Worm (Caenorhabditis elegans) whole organism, L1 larva: ENCODE measurements around the gene C02G6.3.

ENCODE experiments used
- C16A3.4 ChIP-seq: fragments of 150-350 bp; optimal IDR thresholded peaks from 2 replicates; lab custom pipeline; 2014; ENCODE audit warnings: missing biosample characterization, missing genetic modification characterization
- Y116A8C.19 ChIP-seq: sonication (generic microtip); optimal IDR thresholded peaks from 2 replicates; lab custom pipeline; 2016; ENCODE audit warnings: missing compliant biosample characterization, missing genetic modification characterization, borderline replicate concordance
- aha-1 ChIP-seq: fragments of 150-350 bp; optimal IDR thresholded peaks from 2 replicates; lab custom pipeline; 2014; ENCODE audit warnings: missing biosample characterization, missing genetic modification characterization
- blmp-1 ChIP-seq: fragments of 150-350 bp; optimal IDR thresholded peaks from 2 replicates; lab custom pipeline; 2014; ENCODE audit warnings: missing biosample characterization, missing genetic modification characterization
- ceh-88 ChIP-seq: fragments of 200-800 bp; sonication (Bioruptor generic); IDR thresholded peaks from 2 replicates; pipeline ENCODE4 v1.3.6; 2022; ENCODE audit warnings: missing genetic modification characterization, missing compliant biosample characterization
- elt-2 ChIP-seq: sonication (generic microtip); optimal IDR thresholded peaks from 2 replicates; lab custom pipeline; 2016; ENCODE audit warnings: missing genetic modification characterization, mild to moderate bottlenecking, inconsistent platforms, missing compliant biosample characterization, missing genetic modification reagents
- fkh-10 ChIP-seq: sonication (generic microtip); optimal IDR thresholded peaks from 2 replicates; lab custom pipeline; 2017; ENCODE audit warnings: missing biosample characterization, missing genetic modification reagents, missing genetic modification characterization
- fkh-4 ChIP-seq: sonication (generic microtip); optimal IDR thresholded peaks from 2 replicates; lab custom pipeline; 2016; ENCODE audit warnings: missing compliant biosample characterization, missing genetic modification characterization, borderline replicate concordance
- hlh-4 ChIP-seq: sonication (generic microtip); optimal IDR thresholded peaks from 2 replicates; lab custom pipeline; 2016; ENCODE audit warnings: mild to moderate bottlenecking, missing genetic modification characterization, missing compliant biosample characterization
- hpl-2 ChIP-seq: fragments of 150-350 bp; optimal IDR thresholded peaks from 2 replicates; lab custom pipeline; 2014; ENCODE audit warnings: missing biosample characterization, missing genetic modification reagents, missing genetic modification characterization
- lin-14 ChIP-seq: fragments of 200-800 bp; sonication (Bioruptor generic); optimal IDR thresholded peaks from 2 replicates; lab custom pipeline; 2018; ENCODE audit warnings: mild to moderate bottlenecking, missing genetic modification characterization, moderate library complexity, missing compliant biosample characterization
- lin-35 ChIP-seq, 2 experiments: fragments of 150-350 bp; optimal IDR thresholded peaks; 2 replicates each; lab custom pipeline; 2014; ENCODE audit warnings: missing biosample characterization in 2 of 2, missing genetic modification characterization in 2 of 2, missing genetic modification reagents in 2 of 2
- lin-39 ChIP-seq: fragments of 150-350 bp; optimal IDR thresholded peaks from 2 replicates; lab custom pipeline; 2014; ENCODE audit warnings: missing biosample characterization, missing genetic modification reagents, missing genetic modification characterization
- mdl-1 ChIP-seq, 2 experiments: fragments of 150-350 bp; optimal IDR thresholded peaks; 2 replicates each; lab custom pipeline; 2014 to 2017; ENCODE audit warnings: missing biosample characterization in 2 of 2, missing genetic modification characterization in 2 of 2, inconsistent platforms in 1 of 2
- mep-1 ChIP-seq: fragments of 150-350 bp; optimal IDR thresholded peaks from 2 replicates; lab custom pipeline; 2014; ENCODE audit warnings: missing biosample characterization, missing genetic modification characterization
- nhr-71 ChIP-seq: sonication (generic microtip); optimal IDR thresholded peaks from 2 replicates; lab custom pipeline; 2016; ENCODE audit warnings: mild to moderate bottlenecking, missing genetic modification characterization, moderate library complexity, missing compliant biosample characterization
- nhr-76 ChIP-seq: sonication (generic microtip); optimal IDR thresholded peaks from 2 replicates; lab custom pipeline; 2017; ENCODE audit warnings: missing biosample characterization, missing genetic modification characterization
- nhr-84 ChIP-seq: sonication (generic microtip); optimal IDR thresholded peaks from 2 replicates; lab custom pipeline; 2017; ENCODE audit warnings: missing biosample characterization, missing genetic modification characterization
- nhr-85 ChIP-seq: sonication (generic microtip); peaks from one replicate; lab custom pipeline; 2016; ENCODE audit warnings: missing genetic modification characterization, inconsistent platforms, missing compliant biosample characterization
- nhr-90 ChIP-seq: sonication (generic microtip); optimal IDR thresholded peaks from 2 replicates; lab custom pipeline; 2016; ENCODE audit warnings: mild to moderate bottlenecking, missing genetic modification characterization, missing compliant biosample characterization; ENCODE audit not compliant: poor library complexity
- pax-3 ChIP-seq: fragments of 200-800 bp; sonication (Bioruptor generic); optimal IDR thresholded peaks from 2 replicates; lab custom pipeline; 2018; ENCODE audit warnings: mild to moderate bottlenecking, missing genetic modification characterization, moderate library complexity, missing compliant biosample characterization
- pqm-1 ChIP-seq: sonication (generic microtip); optimal IDR thresholded peaks from 3 replicates; lab custom pipeline; 2017; ENCODE audit warnings: missing biosample characterization, missing genetic modification characterization
- rnt-1 ChIP-seq: sonication (generic microtip); optimal IDR thresholded peaks from 2 replicates; lab custom pipeline; 2016; ENCODE audit warnings: mild to moderate bottlenecking, missing genetic modification characterization, moderate library complexity, missing compliant biosample characterization
- skn-1 ChIP-seq: fragments of 150-350 bp; optimal IDR thresholded peaks from 2 replicates; lab custom pipeline; 2014; ENCODE audit warnings: missing biosample characterization, missing genetic modification characterization
- snu-23 ChIP-seq: sonication (generic microtip); optimal IDR thresholded peaks from 2 replicates; lab custom pipeline; 2016; ENCODE audit warnings: missing genetic modification characterization, missing compliant biosample characterization
- tlp-1 ChIP-seq: fragments of 150-350 bp; optimal IDR thresholded peaks from 2 replicates; lab custom pipeline; 2014; ENCODE audit warnings: missing biosample characterization, missing genetic modification characterization
- unc-86 ChIP-seq: sonication (generic microtip); optimal IDR thresholded peaks from 2 replicates; lab custom pipeline; 2016; ENCODE audit warnings: missing genetic modification characterization, missing compliant biosample characterization
- unc-98 ChIP-seq: fragments of 200-800 bp; sonication (Bioruptor generic); IDR thresholded peaks from 2 replicates; pipeline ENCODE4 v1.3.6; 2022; ENCODE audit warnings: missing genetic modification characterization, missing compliant biosample characterization
- zip-4 ChIP-seq: fragments of 200-800 bp; sonication (Bioruptor generic); optimal IDR thresholded peaks from 2 replicates; lab custom pipeline; 2018; ENCODE audit warnings: mild to moderate bottlenecking, missing genetic modification characterization, moderate library complexity, missing compliant biosample characterization
- ztf-11 ChIP-seq, 2 experiments: sonication (generic microtip); optimal IDR thresholded peaks; 2 replicates each; lab custom pipeline; 2016 to 2017; ENCODE audit warnings: missing genetic modification characterization in 2 of 2, missing biosample characterization in 1 of 2, missing compliant biosample characterization in 1 of 2
- ztf-4 ChIP-seq: fragments of 150-350 bp; optimal IDR thresholded peaks from 2 replicates; lab custom pipeline; 2014; ENCODE audit warnings: missing biosample characterization, missing genetic modification characterization

Gene C02G6.3

DNA sequence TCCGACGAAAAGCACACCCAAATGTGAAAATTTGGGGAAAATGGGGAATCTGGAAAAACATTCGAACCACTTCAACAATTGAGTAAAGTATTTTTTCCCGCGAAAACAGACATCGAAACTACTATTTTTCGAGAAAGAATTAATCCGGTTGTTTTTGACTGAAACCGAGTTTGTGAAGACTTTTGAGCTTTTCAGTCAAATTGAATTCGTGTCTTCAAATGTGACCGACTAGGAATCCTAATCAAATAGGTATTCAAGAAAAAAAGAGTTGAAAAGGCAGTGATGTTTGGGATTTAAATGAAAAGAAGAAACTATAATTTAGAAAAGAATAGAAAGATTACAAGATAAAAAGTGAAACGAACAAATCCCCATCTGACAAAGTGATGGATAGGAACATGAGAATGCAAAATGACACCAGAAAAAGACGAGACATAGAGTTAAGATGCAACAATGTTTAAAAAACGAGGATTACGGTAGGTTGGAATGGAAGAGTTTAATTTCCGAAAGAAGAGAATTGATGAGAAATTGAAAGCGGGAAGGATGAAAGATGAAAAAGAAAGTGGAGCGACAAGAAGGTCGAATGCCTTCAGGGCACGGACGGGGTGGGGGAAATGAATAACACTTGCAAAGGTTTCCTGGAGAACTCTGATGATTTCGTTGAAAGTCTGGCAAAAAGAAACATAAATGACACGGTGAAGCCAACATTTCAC lies 17.5 kb upstream of the C02G6.3 start, which contains the start of gene F26F12.8:
Gene F26F12.8 (minus strand): TSS at position 51 of the 710 bp plus-strand sequence.
- no peak for TF ChIP-seq zip-4 (GFP tag; lab: Kevin White, UChicago)
- TF ChIP-seq lin-14 (GFP tag; lab: Kevin White, UChicago) = peak; percentile 4
- TF ChIP-seq nhr-85 (tag; lab: Kevin White, UChicago) = peak; percentile 3
- peak; percentile 59 for TF ChIP-seq blmp-1 (tag; lab: Kevin White, UChicago)

DNA sequence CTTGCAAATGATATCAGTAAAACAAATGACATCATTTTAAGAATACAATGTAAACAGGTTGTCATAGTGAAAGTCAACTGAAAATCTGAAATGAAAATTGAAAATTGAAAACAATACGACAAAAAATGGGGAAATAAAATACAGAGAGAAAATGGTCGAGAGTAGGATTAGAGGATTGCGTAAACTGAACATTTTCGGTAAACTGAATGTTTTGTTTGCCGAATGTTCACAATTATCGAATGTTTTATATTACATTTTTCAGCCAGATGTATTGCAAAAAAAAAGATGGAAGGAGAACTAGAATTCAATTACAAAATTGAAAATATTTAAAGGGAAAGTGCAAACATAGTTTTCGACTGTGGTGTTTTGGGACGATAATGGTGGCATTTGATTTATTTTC lies 15.1 kb upstream of the C02G6.3 start, which contains the start of gene F26F12.5:
Gene F26F12.5 (minus strand): TSS at position 101 of the 400 bp plus-strand sequence.
- TF ChIP-seq ztf-11 (tag; optimal IDR thresholded peaks at IDR 0.05; lab: Kevin White, UChicago) (no peak), unc-98 (GFP tag; lab: Robert Waterston, UW) (no peak), snu-23 (GFP tag; lab: Kevin White, UChicago) (no peak), mdl-1 (tag; optimal IDR thresholded peaks at IDR 0.05; lab: Kevin White, UChicago) (no peak), ceh-88 (GFP tag; lab: Robert Waterston, UW) (no peak), nhr-71 (tag; lab: Kevin White, UChicago) (no peak), blmp-1 (tag; lab: Kevin White, UChicago) (no peak), aha-1 (tag; lab: Kevin White, UChicago) (no peak), tlp-1 (tag; lab: Kevin White, UChicago) (no peak), nhr-90 (tag; lab: Kevin White, UChicago) (no peak), zip-4 (GFP tag; lab: Kevin White, UChicago) (no peak), pqm-1 (no peak), hlh-4 (tag; lab: Kevin White, UChicago) (no peak), unc-86 (tag; lab: Kevin White, UChicago) (no peak), fkh-4 (tag; lab: Kevin White, UChicago) (no peak), elt-2 (tag; lab: Kevin White, UChicago) (no peak), mep-1 (tag; lab: Kevin White, UChicago) (no peak)

DNA sequence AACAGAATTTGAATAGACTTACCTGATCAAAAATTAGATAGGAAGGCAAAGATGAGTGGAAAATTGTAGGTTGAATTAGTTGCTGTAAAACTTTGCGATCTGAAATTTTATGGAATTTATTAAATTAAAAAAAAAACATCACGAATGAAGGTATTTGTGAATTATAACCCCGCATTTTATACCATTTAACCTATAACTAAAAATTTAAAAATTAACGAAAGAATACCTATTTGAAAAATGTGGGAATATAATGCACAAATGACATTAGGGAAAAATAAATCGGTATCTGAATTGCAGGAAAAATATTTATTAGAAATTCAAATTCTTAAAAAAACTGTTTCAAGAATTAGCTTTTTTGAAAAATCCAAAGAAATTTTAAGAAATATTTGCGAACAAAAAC lies 10.9 kb upstream of the C02G6.3 start, which contains the start of gene F26F12.4:
Gene F26F12.4 (minus strand): TSS at position 101 of the 400 bp plus-strand sequence.
- TF ChIP-seq ztf-4 (no peak), hpl-2 (no peak)

ce11 chrV:5871759-5872158 lies 8.4 kb upstream of the C02G6.3 start, which contains the start of gene C02G6.2:
C02G6.2 (plus strand) TSS chrV:5872059.
- TF ChIP-seq snu-23 (GFP tag; lab: Kevin White, UChicago) (no peak), skn-1 (tag; lab: Kevin White, UChicago) (no peak), pax-3 (tag; lab: Kevin White, UChicago) (no peak), nhr-85 (tag; lab: Kevin White, UChicago) (no peak), nhr-76 (no peak), C16A3.4 (no peak), rnt-1 (tag; lab: Kevin White, UChicago) (no peak), Y116A8C.19 (tag; lab: Kevin White, UChicago) (no peak)

DNA sequence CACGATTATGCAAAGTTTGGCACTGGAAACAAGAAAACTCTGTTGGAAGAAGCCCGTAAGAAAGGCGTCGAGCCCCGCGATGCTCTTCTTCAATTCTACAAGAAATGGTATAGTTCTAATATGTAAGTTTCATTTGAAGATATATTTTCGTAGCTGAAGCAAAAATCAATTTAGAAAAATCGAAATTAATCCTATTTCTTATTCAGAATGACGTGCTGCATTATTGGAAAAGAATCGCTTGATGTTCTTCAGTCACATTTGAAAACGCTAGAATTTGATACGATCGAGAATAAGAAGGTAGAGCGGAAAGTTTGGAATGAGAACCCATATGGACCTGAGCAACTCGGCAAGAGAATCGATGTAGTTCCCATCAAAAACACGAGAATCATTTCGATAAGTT lies 3.2 kb upstream of the C02G6.3 start:
- no peak for TF ChIP-seq lin-39
- TF ChIP-seq nhr-84 (tag; lab: Kevin White, UChicago) = no peak
- TF ChIP-seq fkh-10 (GFP tag; lab: Kevin White, UChicago) = no peak
- TF ChIP-seq tlp-1 (tag; lab: Kevin White, UChicago) = no peak

DNA sequence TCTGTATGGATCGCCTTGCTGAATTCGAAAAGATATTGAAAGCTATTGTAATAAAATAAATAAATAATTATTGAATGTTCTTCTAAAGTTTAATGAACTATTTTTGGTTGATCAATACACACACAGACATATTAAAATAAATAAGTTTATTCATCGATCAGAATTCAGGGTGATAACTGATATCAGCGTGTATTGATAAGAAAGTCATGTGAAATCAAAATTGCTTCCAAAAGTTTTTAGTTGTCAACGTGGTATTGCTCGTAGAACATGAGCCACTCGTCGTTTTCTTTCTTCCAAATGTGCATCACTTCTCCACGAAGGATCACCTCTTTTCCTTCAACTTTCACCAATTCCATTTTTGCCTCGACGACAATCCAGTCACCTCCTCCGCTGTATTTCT lies 2.3 kb downstream of the C02G6.3 start:
- peak; percentile 79 for TF ChIP-seq elt-2 (tag; lab: Kevin White, UChicago)
- no peak for TF ChIP-seq lin-35 (GFP tag; optimal IDR thresholded peaks at IDR 0.05; lab: Kevin White, UChicago)
